Fruit fly (Drosophila melanogaster): ENCODE measurements around the gene CG10359.

Gene CG10359

dm6 chr3L:3612582-3613285 is 742 bp downstream of the CG10359 start (continued):
- TF ChIP-seq CG3032 (tag; optimal IDR thresholded peaks at IDR 0.05) (peak; percentile 27), CG7368 (GFP tag; optimal IDR thresholded peaks at IDR 0.05) (no peak), dsx (GFP tag; optimal IDR thresholded peaks at IDR 0.05; ENCODE audit: poor library complexity, severe bottlenecking) (no peak), CG6808 (GFP tag; optimal IDR thresholded peaks at IDR 0.05) (peak; percentile 17), svp (GFP tag) (peak; percentile 84), CG10669 (GFP tag; optimal IDR thresholded peaks at IDR 0.05) (peak; percentile 20), pdm3 (GFP tag; optimal IDR thresholded peaks at IDR 0.05) (peak; percentile 48), salr (GFP tag; optimal IDR thresholded peaks at IDR 0.05) (peak in 1 of 2 experiments; percentile 39), CG11902 (GFP tag; optimal IDR thresholded peaks at IDR 0.05) (peak; percentile 39), CG8119 (GFP tag; IDR thresholded peaks at IDR 0.05) (no peak), CG8319 (GFP tag; optimal IDR thresholded peaks at IDR 0.05) (no peak), ss (GFP tag; optimal IDR thresholded peaks at IDR 0.05) (no peak), eg (GFP tag; IDR thresholded peaks at IDR 0.05) (no peak), CG3919 (GFP tag; optimal IDR thresholded peaks at IDR 0.05) (peak; percentile 37), CG1621 (tag; optimal IDR thresholded peaks at IDR 0.05) (no peak), CG11294 (GFP tag; IDR thresholded peaks at IDR 0.05) (no peak), CG4318 (GFP tag; optimal IDR thresholded peaks at IDR 0.05) (no peak)

dm6 chr3L:3615082-3615481 is 3.1 kb downstream of the CG10359 start, which contains the start of gene CG10357:
Gene CG10357 (plus strand): TSS chr3L:3615382.
- TF ChIP-seq CG9139 (GFP tag; optimal IDR thresholded peaks at IDR 0.05) = no peak
- no peak for TF ChIP-seq CG32006 (GFP tag; optimal IDR thresholded peaks at IDR 0.05)
- TF ChIP-seq fkh (GFP tag; optimal IDR thresholded peaks at IDR 0.05) = no peak
- no peak for TF ChIP-seq Eip75B (GFP tag; optimal IDR thresholded peaks at IDR 0.05)

DNA sequence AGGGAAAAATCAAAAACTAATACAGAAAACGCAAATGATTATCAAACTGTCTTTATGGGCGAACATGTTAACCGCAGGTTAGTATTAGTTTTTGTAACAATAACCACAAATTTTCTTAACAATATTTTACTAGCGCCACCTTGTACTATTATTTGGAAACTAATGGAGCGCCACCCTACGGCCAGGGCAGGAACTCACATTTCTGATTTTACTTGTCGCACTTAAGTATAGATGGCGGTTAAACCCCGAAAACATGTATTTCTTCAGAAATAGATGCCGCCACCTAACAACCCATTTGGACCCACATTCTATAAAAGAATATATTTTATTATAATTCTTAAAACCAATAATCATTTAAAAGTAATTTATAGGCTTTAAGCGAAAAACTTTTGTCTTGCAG is 4.4 kb downstream of the CG10359 start:
- TF ChIP-seq Blimp-1 (GFP tag; optimal IDR thresholded peaks at IDR 0.05) = no peak
- no peak for TF ChIP-seq fd85E (GFP tag; optimal IDR thresholded peaks at IDR 0.05)
- TF ChIP-seq svp (GFP tag) = peak; percentile 66
- TF ChIP-seq achi (GFP tag; optimal IDR thresholded peaks at IDR 0.05) = no peak
- TF ChIP-seq topi (GFP tag; optimal IDR thresholded peaks at IDR 0.05) = peak; percentile 46
- TF ChIP-seq eg (GFP tag; IDR thresholded peaks at IDR 0.05) = no peak
- TF ChIP-seq Hr38 (GFP tag; optimal IDR thresholded peaks at IDR 0.05) = no peak
- TF ChIP-seq Hr39 (GFP tag; optimal IDR thresholded peaks at IDR 0.05) = peak; percentile 82
- TF ChIP-seq spab (GFP tag; optimal IDR thresholded peaks at IDR 0.05) = no peak
- no peak for TF ChIP-seq fkh (GFP tag; optimal IDR thresholded peaks at IDR 0.05)
- peak; percentile 21 for TF ChIP-seq CG7368 (GFP tag; optimal IDR thresholded peaks at IDR 0.05)
- peak; percentile 12 for TF ChIP-seq net (GFP tag; optimal IDR thresholded peaks at IDR 0.05)
- TF ChIP-seq CG6276 (GFP tag; optimal IDR thresholded peaks at IDR 0.05) = no peak
- TF ChIP-seq dac (GFP tag; optimal IDR thresholded peaks at IDR 0.05) = no peak
- TF ChIP-seq CG6163 (GFP tag; IDR thresholded peaks at IDR 0.05) = 0 out of 3 replicates have a peak, but pooled peaks have one; percentile 7
- TF ChIP-seq CG1621 (tag; optimal IDR thresholded peaks at IDR 0.05) = no peak
- peak; percentile 73 for TF ChIP-seq pdm3 (GFP tag; optimal IDR thresholded peaks at IDR 0.05)
- TF ChIP-seq esn (GFP tag; optimal IDR thresholded peaks at IDR 0.05) = peak; percentile 76
- no peak for TF ChIP-seq CG16779 (tag; optimal IDR thresholded peaks at IDR 0.05)
- no peak for TF ChIP-seq fd59A (GFP tag; optimal IDR thresholded peaks at IDR 0.05)
- TF ChIP-seq Sox15 (GFP tag; optimal IDR thresholded peaks at IDR 0.05) = peak; percentile 24
- peak; percentile 48 for TF ChIP-seq Sox102F (GFP tag; optimal IDR thresholded peaks at IDR 0.05)
- peak; percentile 89 for TF ChIP-seq CG31627 (GFP tag; optimal IDR thresholded peaks at IDR 0.05)
- no peak for TF ChIP-seq CG8119 (GFP tag; IDR thresholded peaks at IDR 0.05)
- TF ChIP-seq Eip75B (GFP tag; optimal IDR thresholded peaks at IDR 0.05) = peak; percentile 67
- peak in 1 of 2 experiments; percentile 46 for TF ChIP-seq salr (GFP tag; optimal IDR thresholded peaks at IDR 0.05)
- no peak for TF ChIP-seq Eip93F (GFP tag; optimal IDR thresholded peaks at IDR 0.05)
- peak; percentile 41 for TF ChIP-seq CG10631 (GFP tag; optimal IDR thresholded peaks at IDR 0.05)
- TF ChIP-seq CG3919 (GFP tag; optimal IDR thresholded peaks at IDR 0.05) = peak; percentile 70
- TF ChIP-seq Ets96B (tag; optimal IDR thresholded peaks at IDR 0.05) = no peak
- peak; percentile 9 for TF ChIP-seq CG8319 (GFP tag; optimal IDR thresholded peaks at IDR 0.05)
- no peak for TF ChIP-seq CG6854 (GFP tag; optimal IDR thresholded peaks at IDR 0.05)
- no peak for TF ChIP-seq CG4318 (GFP tag; optimal IDR thresholded peaks at IDR 0.05)
- TF ChIP-seq Ets21C (GFP tag; optimal IDR thresholded peaks at IDR 0.05) = peak; percentile 47
- peak; percentile 64 for TF ChIP-seq Sox14 (GFP tag; optimal IDR thresholded peaks at IDR 0.05)
- no peak for TF ChIP-seq CG11762 (GFP tag; optimal IDR thresholded peaks at IDR 0.05; ENCODE audit: insufficient read depth)
